Fruit fly (Drosophila melanogaster) whole organism, pupa: ENCODE data around the gene Obp99d.

ENCODE experiments used
- CG10348 ChIP-seq: fragments of 200-800 bp; sonication (Bioruptor generic); IDR thresholded peaks from 2 replicates; pipeline ENCODE4 v1.3.6; 2022; ENCODE audit warnings: missing biosample characterization, missing genetic modification characterization
- CG12605 ChIP-seq: fragments of 200-800 bp; sonication (Bioruptor generic); IDR thresholded peaks from 2 replicates; pipeline ENCODE4 v1.3.6; 2022; ENCODE audit warnings: missing biosample characterization, missing genetic modification characterization
- CG13204 ChIP-seq: fragments of 200-800 bp; sonication (Bioruptor generic); optimal IDR thresholded peaks from 2 replicates; lab custom pipeline; 2018; ENCODE audit warnings: missing biosample characterization, mild to moderate bottlenecking, missing genetic modification characterization, moderate library complexity
- CG14655 ChIP-seq: fragments of 200-800 bp; sonication (Bioruptor generic); optimal IDR thresholded peaks from 3 replicates; lab custom pipeline; 2017; ENCODE audit warnings: mild to moderate bottlenecking, missing biosample characterization, missing genetic modification reagents, missing genetic modification characterization
- CG15710 ChIP-seq: fragments of 200-800 bp; sonication (Bioruptor generic); optimal IDR thresholded peaks from 2 replicates; lab custom pipeline; 2018; ENCODE audit warnings: missing biosample characterization, mild to moderate bottlenecking, missing genetic modification characterization, moderate library complexity
- CG17806 ChIP-seq: fragments of 200-800 bp; sonication (Bioruptor generic); optimal IDR thresholded peaks from 2 replicates; lab custom pipeline; 2018; ENCODE audit warnings: missing biosample characterization, mild to moderate bottlenecking, missing genetic modification characterization, moderate library complexity
- CG32121 ChIP-seq: fragments of 200-800 bp; sonication (Bioruptor generic); IDR thresholded peaks from 2 replicates; pipeline ENCODE4 v1.3.6; 2022; ENCODE audit warnings: missing biosample characterization, missing genetic modification characterization
- CG34367 ChIP-seq: fragments of 200-800 bp; sonication (Bioruptor generic); optimal IDR thresholded peaks from 2 replicates; lab custom pipeline; 2018; ENCODE audit warnings: missing biosample characterization, mild to moderate bottlenecking, missing genetic modification characterization
- CG4496 ChIP-seq: fragments of 200-800 bp; sonication (Bioruptor generic); IDR thresholded peaks from 3 replicates; pipeline ENCODE4 v1.3.6; 2022; ENCODE audit warnings: missing biosample characterization, missing genetic modification characterization
- CG8159 ChIP-seq: fragments of 200-800 bp; sonication (Bioruptor generic); optimal IDR thresholded peaks from 3 replicates; lab custom pipeline; 2018; ENCODE audit warnings: missing biosample characterization, mild to moderate bottlenecking, missing genetic modification characterization, moderate library complexity
- CG8301 ChIP-seq: fragments of 200-800 bp; sonication (Bioruptor generic); optimal IDR thresholded peaks from 2 replicates; lab custom pipeline; 2018; ENCODE audit warnings: missing biosample characterization, mild to moderate bottlenecking, missing genetic modification characterization
- CG9948 ChIP-seq: fragments of 200-800 bp; sonication (Bioruptor generic); optimal IDR thresholded peaks from 2 replicates; lab custom pipeline; 2018; ENCODE audit warnings: missing biosample characterization, mild to moderate bottlenecking, missing genetic modification characterization, moderate library complexity
- D1 ChIP-seq: fragments of 200-800 bp; sonication (Bioruptor generic); optimal IDR thresholded peaks from 2 replicates; lab custom pipeline; 2018; ENCODE audit warnings: missing biosample characterization, mild to moderate bottlenecking, missing genetic modification characterization, moderate library complexity
- EcR ChIP-seq: fragments of 200-800 bp; sonication (Bioruptor generic); optimal IDR thresholded peaks from 3 replicates; lab custom pipeline; 2019; ENCODE audit warnings: missing biosample characterization, missing genetic modification characterization, mild to moderate bottlenecking, moderate library complexity, missing genetic modification reagents
- Ets98B ChIP-seq: fragments of 200-800 bp; sonication (Bioruptor generic); IDR thresholded peaks from 2 replicates; pipeline ENCODE4 v1.3.6; 2022; ENCODE audit warnings: missing biosample characterization, missing genetic modification characterization
- Pif1A ChIP-seq: fragments of 200-800 bp; sonication (Bioruptor generic); optimal IDR thresholded peaks from 3 replicates; lab custom pipeline; 2016; ENCODE audit warnings: missing biosample characterization, missing genetic modification characterization
- Pif1B ChIP-seq: fragments of 200-800 bp; sonication (Bioruptor generic); optimal IDR thresholded peaks from 3 replicates; lab custom pipeline; 2016; ENCODE audit warnings: missing biosample characterization, missing genetic modification characterization
- Snoo ChIP-seq: fragments of 200-800 bp; sonication (Bioruptor generic); optimal IDR thresholded peaks from 3 replicates; lab custom pipeline; 2017; ENCODE audit warnings: missing biosample characterization, mild to moderate bottlenecking, missing genetic modification characterization, inconsistent platforms
- fd96Ca ChIP-seq: fragments of 200-800 bp; sonication (Bioruptor generic); IDR thresholded peaks from 3 replicates; pipeline ENCODE4 v1.3.6; 2022; ENCODE audit warnings: missing biosample characterization, missing genetic modification characterization
- gl ChIP-seq: fragments of 200-800 bp; sonication (Bioruptor generic); optimal IDR thresholded peaks from 2 replicates; lab custom pipeline; 2018; ENCODE audit warnings: missing biosample characterization, mild to moderate bottlenecking, missing genetic modification characterization
- rn ChIP-seq: fragments of 200-800 bp; sonication (Bioruptor generic); IDR thresholded peaks from 2 replicates; pipeline ENCODE4 v1.3.6; 2022; ENCODE audit warnings: missing biosample characterization, missing genetic modification characterization

The Obp99d gene

DNA sequence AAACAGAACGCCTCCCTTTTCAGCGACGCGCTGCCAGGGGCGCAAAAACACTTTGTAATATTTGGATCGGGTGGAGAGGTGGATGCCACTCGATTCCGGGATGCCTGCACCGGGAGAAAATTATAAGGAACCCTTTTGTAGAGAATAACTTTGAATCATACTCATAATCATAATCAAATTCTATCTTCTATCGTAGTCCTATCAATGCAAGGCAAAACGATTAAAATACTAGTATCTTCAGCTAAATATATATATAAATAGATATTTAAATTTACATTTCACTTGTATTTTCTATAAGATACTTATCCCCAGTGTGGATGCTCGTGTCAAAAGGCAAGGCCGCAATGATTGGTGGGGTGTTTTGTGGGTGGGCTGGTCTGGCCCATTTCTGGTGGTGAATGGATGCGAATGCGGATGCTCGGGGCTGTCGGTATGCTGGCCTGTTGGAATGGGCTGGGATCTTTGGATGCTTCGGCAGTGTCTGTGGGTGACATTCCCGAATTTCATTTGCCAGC is 8.5 kb upstream of the Obp99d start:
- no peak for TF ChIP-seq D1
- no peak for TF ChIP-seq CG9948
- TF ChIP-seq Snoo (tag; lab: Kevin White, UChicago): no peak
- no peak for TF ChIP-seq CG8301 (tag; lab: Kevin White, UChicago)
- TF ChIP-seq rn (GFP tag; lab: Robert Waterston, UW): no peak
- no peak for TF ChIP-seq CG4496 (GFP tag; lab: Robert Waterston, UW)
- TF ChIP-seq CG10348 (GFP tag; lab: Robert Waterston, UW): no peak
- no peak for TF ChIP-seq Ets98B (GFP tag; lab: Robert Waterston, UW)
- TF ChIP-seq fd96Ca (GFP tag; lab: Robert Waterston, UW): no peak

DNA sequence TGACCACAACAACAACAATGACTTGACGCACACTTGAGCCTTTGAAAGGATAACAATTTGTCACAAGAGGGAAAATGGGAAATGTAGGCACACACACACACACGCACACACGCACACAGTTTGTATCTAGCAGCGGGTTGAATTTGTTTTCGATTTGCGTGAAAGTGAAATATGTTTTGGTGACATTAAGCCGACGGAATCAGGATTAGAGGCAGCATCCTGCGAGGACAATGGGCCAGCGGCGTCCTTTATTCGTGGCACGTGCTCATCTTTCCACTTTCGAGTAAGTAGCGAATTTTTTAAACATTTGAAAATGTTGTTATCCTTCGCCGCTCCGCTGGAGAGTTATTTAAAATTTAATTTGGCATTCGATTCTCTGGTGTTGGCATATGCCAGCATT is 7.0 kb upstream of the Obp99d start:
- no peak for TF ChIP-seq EcR (GFP tag; lab: Kevin White, UChicago)
- no peak for TF ChIP-seq CG14655
- TF ChIP-seq CG10348 (GFP tag; lab: Robert Waterston, UW): no peak
- TF ChIP-seq CG17806 (tag; lab: Kevin White, UChicago): no peak
- no peak for TF ChIP-seq CG9948
- no peak for TF ChIP-seq Pif1B (GFP tag; lab: Kevin White, UChicago)
- no peak for TF ChIP-seq gl (tag; lab: Kevin White, UChicago)
- no peak for TF ChIP-seq Snoo (tag; lab: Kevin White, UChicago)
- TF ChIP-seq CG13204: no peak
- TF ChIP-seq CG8301 (tag; lab: Kevin White, UChicago): no peak
- TF ChIP-seq CG4496 (GFP tag; lab: Robert Waterston, UW): no peak
- no peak for TF ChIP-seq D1

DNA sequence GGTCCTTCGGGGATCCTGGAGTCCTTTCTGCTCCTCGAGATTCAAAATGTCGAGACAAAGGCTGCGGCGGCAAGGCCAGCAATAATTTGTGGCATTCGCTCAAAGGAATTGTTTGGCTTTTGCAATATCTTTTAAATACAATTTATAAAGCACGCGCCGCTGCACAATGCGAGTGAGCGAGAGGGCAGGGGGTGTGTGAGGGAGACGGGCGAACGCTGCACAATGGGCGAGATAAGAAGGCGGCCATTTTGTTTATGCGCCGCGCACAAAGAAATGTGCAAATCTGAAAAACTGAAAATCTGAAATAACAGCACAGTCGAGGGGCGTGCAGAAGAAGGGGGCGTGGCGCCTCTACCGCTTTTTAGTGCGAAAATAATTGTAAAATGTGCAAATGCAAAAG is 6.0 kb upstream of the Obp99d start:
- no peak for TF ChIP-seq Pif1B (GFP tag; lab: Kevin White, UChicago)
- no peak for TF ChIP-seq Ets98B (GFP tag; lab: Robert Waterston, UW)
- no peak for TF ChIP-seq CG32121 (GFP tag; lab: Robert Waterston, UW)
- TF ChIP-seq CG4496 (GFP tag; lab: Robert Waterston, UW): no peak
- no peak for TF ChIP-seq CG15710 (tag; lab: Kevin White, UChicago)
- no peak for TF ChIP-seq CG8301 (tag; lab: Kevin White, UChicago)
- TF ChIP-seq, all 21 proteins: peak for 0

dm6 chr3R:29711434-29711833 is 2.9 kb upstream of the Obp99d start:
- no peak for TF ChIP-seq CG10348 (GFP tag; lab: Robert Waterston, UW)
- no peak for TF ChIP-seq EcR (GFP tag; lab: Kevin White, UChicago)
- TF ChIP-seq Snoo (tag; lab: Kevin White, UChicago): no peak
- TF ChIP-seq CG12605 (GFP tag; lab: Robert Waterston, UW): no peak
- TF ChIP-seq CG17806 (tag; lab: Kevin White, UChicago): no peak
- no peak for TF ChIP-seq gl (tag; lab: Kevin White, UChicago)
- TF ChIP-seq CG9948: no peak
- TF ChIP-seq Ets98B (GFP tag; lab: Robert Waterston, UW): no peak
- no peak for TF ChIP-seq D1
- no peak for TF ChIP-seq CG8159 (tag; lab: Kevin White, UChicago)
- TF ChIP-seq Pif1A (GFP tag; lab: Kevin White, UChicago): no peak
- no peak for TF ChIP-seq CG15710 (tag; lab: Kevin White, UChicago)
- no peak for TF ChIP-seq CG32121 (GFP tag; lab: Robert Waterston, UW)
- TF ChIP-seq rn (GFP tag; lab: Robert Waterston, UW): no peak
- TF ChIP-seq, all 21 proteins: peak for 0

- TF ChIP-seq rn (GFP tag; lab: Robert Waterston, UW): no peak
- no peak for TF ChIP-seq Snoo (tag; lab: Kevin White, UChicago)
- TF ChIP-seq CG8159 (tag; lab: Kevin White, UChicago): no peak
- no peak for TF ChIP-seq CG34367 (tag; lab: Kevin White, UChicago)
- TF ChIP-seq CG4496 (GFP tag; lab: Robert Waterston, UW): no peak
- TF ChIP-seq CG9948: no peak
- no peak for TF ChIP-seq CG8301 (tag; lab: Kevin White, UChicago)
- TF ChIP-seq CG13204: no peak
These were observed 972 bp downstream of the Obp99d start, which contains the start of gene Dup99B for dm6 chr3R:29715277-29715676. Gene Dup99B (minus strand): TSS chr3R:29715377.

DNA sequence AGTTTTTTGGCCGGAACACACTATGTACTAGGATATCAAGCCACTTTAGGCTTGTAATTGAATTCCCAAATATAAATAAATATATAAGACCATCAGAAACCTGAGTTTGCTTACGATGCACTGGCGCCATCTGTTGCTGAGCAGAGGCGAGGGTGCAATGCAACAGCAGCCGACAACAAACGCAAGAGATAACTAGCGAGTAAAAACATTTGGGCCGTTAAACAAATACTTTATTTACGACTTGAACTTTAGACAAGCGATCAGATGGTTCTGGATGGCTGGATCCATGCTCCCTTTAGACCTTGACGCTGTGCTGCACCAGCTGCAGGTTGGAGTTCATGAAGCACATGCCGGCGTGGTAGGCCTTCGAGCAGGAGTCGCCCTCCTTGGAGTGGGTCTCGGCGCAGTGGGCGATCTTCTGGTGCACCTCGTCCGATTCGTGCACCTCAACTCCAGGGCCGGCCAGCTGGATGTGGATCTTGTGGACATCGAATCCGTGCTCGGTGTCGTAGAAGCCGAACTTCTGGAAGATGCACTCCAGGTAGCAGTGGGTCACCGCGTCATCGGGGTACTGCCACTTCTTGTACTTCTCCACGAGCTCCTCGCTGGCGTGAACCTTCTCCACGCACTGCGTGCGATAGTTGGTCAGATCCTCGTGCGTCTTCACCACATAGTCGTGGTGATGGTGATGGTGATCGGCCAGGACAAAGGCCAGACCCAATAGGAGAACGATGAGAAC is 1.9 kb downstream of the Obp99d start:
- TF ChIP-seq CG8159 (tag; lab: Kevin White, UChicago) (no peak), Pif1A (GFP tag; lab: Kevin White, UChicago) (no peak), CG32121 (GFP tag; lab: Robert Waterston, UW) (no peak), EcR (GFP tag; lab: Kevin White, UChicago) (no peak), CG12605 (GFP tag; lab: Robert Waterston, UW) (no peak), CG15710 (tag; lab: Kevin White, UChicago) (no peak), CG34367 (tag; lab: Kevin White, UChicago) (no peak), Pif1B (GFP tag; lab: Kevin White, UChicago) (no peak), CG10348 (GFP tag; lab: Robert Waterston, UW) (no peak), rn (GFP tag; lab: Robert Waterston, UW) (no peak), CG4496 (GFP tag; lab: Robert Waterston, UW) (no peak), CG8301 (tag; lab: Kevin White, UChicago) (no peak), D1 (no peak), CG14655 (no peak), CG9948 (no peak), gl (tag; lab: Kevin White, UChicago) (no peak), CG13204 (no peak), Ets98B (GFP tag; lab: Robert Waterston, UW) (no peak), CG17806 (tag; lab: Kevin White, UChicago) (no peak), fd96Ca (GFP tag; lab: Robert Waterston, UW) (no peak)
- TF ChIP-seq, all 21 proteins: peak for 0
